Fruit fly (Drosophila melanogaster) whole organism, adult: ENCODE measurements around the gene Ciz1.

Experiments used
- CG5204 ChIP-seq: fragments of 200-800 bp; sonication (Bioruptor generic); optimal IDR thresholded peaks from 2 replicates; lab custom pipeline; 2016; ENCODE audit warnings: missing biosample characterization, missing genetic modification characterization
- Mnt ChIP-seq: fragments of 200-800 bp; sonication (Bioruptor generic); optimal IDR thresholded peaks from 2 replicates; lab custom pipeline; 2016; ENCODE audit warnings: missing biosample characterization, mild to moderate bottlenecking, missing genetic modification characterization
- cic ChIP-seq: fragments of 200-800 bp; sonication (Bioruptor generic); optimal IDR thresholded peaks from 2 replicates; lab custom pipeline; 2017; ENCODE audit warnings: missing biosample characterization, mild to moderate bottlenecking, missing genetic modification characterization, moderate library complexity
- toe ChIP-seq: fragments of 200-800 bp; sonication (Bioruptor generic); optimal IDR thresholded peaks from 2 replicates; lab custom pipeline; 2016; ENCODE audit warnings: missing biosample characterization, missing genetic modification characterization

DNA sequence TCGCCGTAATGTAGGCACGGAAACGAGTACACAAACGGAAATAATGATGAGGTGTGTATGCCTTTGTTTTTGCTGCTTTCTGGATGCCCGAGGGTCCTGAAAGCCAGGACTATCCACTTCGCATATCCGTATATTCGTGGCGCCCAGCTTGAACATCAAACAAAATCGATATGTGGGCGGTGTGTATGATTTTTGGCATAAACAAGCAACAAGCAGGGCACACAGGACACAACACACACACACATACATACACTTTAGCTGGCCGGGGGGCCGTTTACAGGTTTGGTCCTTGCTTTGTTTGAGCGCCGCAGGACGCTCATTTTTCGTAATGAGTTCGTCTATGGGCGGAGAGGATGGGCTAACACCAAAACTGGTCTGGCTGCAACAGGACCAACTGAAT lies 40.5 kb downstream of the Ciz1 start:
- TF ChIP-seq cic (GFP tag; lab: Kevin White, UChicago), result no peak
- no peak for TF ChIP-seq Mnt
- no peak for TF ChIP-seq toe (GFP tag; lab: Kevin White, UChicago)
- TF ChIP-seq CG5204 (GFP tag; lab: Kevin White, UChicago), result no peak
